Worm (Caenorhabditis elegans) whole organism, L1 larva: ENCODE data around the gene fbxc-36.
"Not testable (repeated sequence)": the region's sequence is repeated elsewhere in the genome, so short reads cannot be mapped to it uniquely, and the experiment has no call there.

ENCODE experiments used
- C16A3.4 ChIP-seq: fragments of 150-350 bp; optimal IDR thresholded peaks from 2 replicates; lab custom pipeline; 2014; ENCODE audit warnings: missing biosample characterization, missing genetic modification characterization
- C34B4.2 ChIP-seq: sonication (generic microtip); optimal IDR thresholded peaks from 2 replicates; lab custom pipeline; 2017; ENCODE audit warnings: mild to moderate bottlenecking, missing genetic modification characterization, missing compliant biosample characterization
- F16B12.6 ChIP-seq: fragments of 150-350 bp; optimal IDR thresholded peaks from 2 replicates; lab custom pipeline; 2014; ENCODE audit warnings: missing biosample characterization, missing genetic modification characterization
- ceh-63 ChIP-seq: fragments of 200-800 bp; sonication (Bioruptor generic); optimal IDR thresholded peaks from 2 replicates; lab custom pipeline; 2018; ENCODE audit warnings: mild to moderate bottlenecking, missing genetic modification characterization, missing compliant biosample characterization
- ceh-82 ChIP-seq, 3 experiments: fragments of 150-350 bp in 1 of 3; sonication (generic microtip) in 2 of 3; optimal IDR thresholded peaks; 2 replicates each; lab custom pipeline; 2014 to 2017; ENCODE audit warnings: missing biosample characterization in 3 of 3, missing genetic modification characterization in 3 of 3
- dpl-1 ChIP-seq, 3 experiments: fragments of 150-350 bp in 2 of 3; sonication (generic microtip) in 1 of 3; optimal IDR thresholded peaks; 2 replicates each; lab custom pipeline; 2014 to 2017; ENCODE audit warnings: missing biosample characterization in 3 of 3, missing genetic modification characterization in 3 of 3, missing genetic modification reagents in 3 of 3
- dsc-1 ChIP-seq: sonication (generic microtip); optimal IDR thresholded peaks from 2 replicates; lab custom pipeline; 2016; ENCODE audit warnings: mild to moderate bottlenecking, missing genetic modification characterization, missing compliant biosample characterization
- efl-3 ChIP-seq: fragments of 200-800 bp; sonication (Bioruptor generic); optimal IDR thresholded peaks from 2 replicates; lab custom pipeline; 2018; ENCODE audit warnings: mild to moderate bottlenecking, missing genetic modification characterization, missing compliant biosample characterization
- egl-13 ChIP-seq: sonication (generic microtip); optimal IDR thresholded peaks from 2 replicates; lab custom pipeline; 2016; ENCODE audit warnings: missing genotype, missing genetic modification reagents, missing genetic modification characterization, missing compliant biosample characterization
- elt-2 ChIP-seq: sonication (generic microtip); optimal IDR thresholded peaks from 2 replicates; lab custom pipeline; 2016; ENCODE audit warnings: missing genetic modification characterization, mild to moderate bottlenecking, inconsistent platforms, missing compliant biosample characterization, missing genetic modification reagents
- fkh-10 ChIP-seq: sonication (generic microtip); optimal IDR thresholded peaks from 2 replicates; lab custom pipeline; 2017; ENCODE audit warnings: missing biosample characterization, missing genetic modification reagents, missing genetic modification characterization
- fkh-8 ChIP-seq: sonication (generic microtip); optimal IDR thresholded peaks from 2 replicates; lab custom pipeline; 2016; ENCODE audit warnings: mild to moderate bottlenecking, missing genetic modification characterization, missing compliant biosample characterization
- grh-1 ChIP-seq: fragments of 200-800 bp; sonication (Bioruptor generic); IDR thresholded peaks from 2 replicates; pipeline ENCODE4 v1.3.6; 2022; ENCODE audit warnings: missing genetic modification reagents, missing genetic modification characterization, missing compliant biosample characterization
- jun-1 ChIP-seq: fragments of 150-350 bp; optimal IDR thresholded peaks from 2 replicates; lab custom pipeline; 2014; ENCODE audit warnings: missing biosample characterization, missing genetic modification reagents, missing genetic modification characterization
- lin-13 ChIP-seq: fragments of 150-350 bp; optimal IDR thresholded peaks from 2 replicates; lab custom pipeline; 2014; ENCODE audit warnings: missing biosample characterization, missing genetic modification reagents, missing genetic modification characterization
- lin-14 ChIP-seq: fragments of 200-800 bp; sonication (Bioruptor generic); optimal IDR thresholded peaks from 2 replicates; lab custom pipeline; 2018; ENCODE audit warnings: mild to moderate bottlenecking, missing genetic modification characterization, moderate library complexity, missing compliant biosample characterization
- lin-15B ChIP-seq: fragments of 150-350 bp; sonication (generic microtip); optimal IDR thresholded peaks from 3 replicates; lab custom pipeline; 2014; ENCODE audit warnings: missing biosample characterization, missing genetic modification characterization
- mdl-1 ChIP-seq, 2 experiments: fragments of 150-350 bp; optimal IDR thresholded peaks; 2 replicates each; lab custom pipeline; 2014 to 2017; ENCODE audit warnings: missing biosample characterization in 2 of 2, missing genetic modification characterization in 2 of 2, inconsistent platforms in 1 of 2
- mep-1 ChIP-seq: fragments of 150-350 bp; optimal IDR thresholded peaks from 2 replicates; lab custom pipeline; 2014; ENCODE audit warnings: missing biosample characterization, missing genetic modification characterization
- nhr-20 ChIP-seq: sonication (generic microtip); optimal IDR thresholded peaks from 2 replicates; lab custom pipeline; 2016; ENCODE audit warnings: mild to moderate bottlenecking, missing genetic modification characterization, missing compliant biosample characterization
- nhr-237 ChIP-seq: fragments of 150-350 bp; optimal IDR thresholded peaks from 2 replicates; lab custom pipeline; 2014; ENCODE audit warnings: missing biosample characterization, missing genetic modification characterization
- nhr-71 ChIP-seq: sonication (generic microtip); optimal IDR thresholded peaks from 2 replicates; lab custom pipeline; 2016; ENCODE audit warnings: mild to moderate bottlenecking, missing genetic modification characterization, moderate library complexity, missing compliant biosample characterization
- nhr-84 ChIP-seq: sonication (generic microtip); optimal IDR thresholded peaks from 2 replicates; lab custom pipeline; 2017; ENCODE audit warnings: missing biosample characterization, missing genetic modification characterization
- nhr-85 ChIP-seq: sonication (generic microtip); peaks from one replicate; lab custom pipeline; 2016; ENCODE audit warnings: missing genetic modification characterization, inconsistent platforms, missing compliant biosample characterization
- pqm-1 ChIP-seq: sonication (generic microtip); optimal IDR thresholded peaks from 3 replicates; lab custom pipeline; 2017; ENCODE audit warnings: missing biosample characterization, missing genetic modification characterization
- rnt-1 ChIP-seq: sonication (generic microtip); optimal IDR thresholded peaks from 2 replicates; lab custom pipeline; 2016; ENCODE audit warnings: mild to moderate bottlenecking, missing genetic modification characterization, moderate library complexity, missing compliant biosample characterization
- snpc-4 ChIP-seq: fragments of 150-350 bp; optimal IDR thresholded peaks from 2 replicates; lab custom pipeline; 2014; ENCODE audit warnings: missing biosample characterization, missing genetic modification characterization
- snu-23 ChIP-seq: sonication (generic microtip); optimal IDR thresholded peaks from 2 replicates; lab custom pipeline; 2016; ENCODE audit warnings: missing genetic modification characterization, missing compliant biosample characterization
- unc-130 ChIP-seq: fragments of 150-350 bp; optimal IDR thresholded peaks from 2 replicates; lab custom pipeline; 2017; ENCODE audit warnings: missing biosample characterization, missing genetic modification characterization, inconsistent platforms
- unc-30 ChIP-seq: sonication (generic microtip); optimal IDR thresholded peaks from 2 replicates; lab custom pipeline; 2017; ENCODE audit warnings: missing biosample characterization, missing genetic modification characterization
- unc-62 ChIP-seq: fragments of 150-350 bp; optimal IDR thresholded peaks from 2 replicates; lab custom pipeline; 2014; ENCODE audit warnings: missing biosample characterization, missing genetic modification reagents, missing genetic modification characterization
- vab-15 ChIP-seq: sonication (generic microtip); optimal IDR thresholded peaks from 2 replicates; lab custom pipeline; 2017; ENCODE audit warnings: missing genotype, mild to moderate bottlenecking, missing genetic modification characterization, missing compliant biosample characterization
- xbp-1 ChIP-seq: sonication (generic microtip); optimal IDR thresholded peaks from 2 replicates; lab custom pipeline; 2016; ENCODE audit warnings: missing genetic modification characterization, missing compliant biosample characterization
- zip-4 ChIP-seq: fragments of 200-800 bp; sonication (Bioruptor generic); optimal IDR thresholded peaks from 2 replicates; lab custom pipeline; 2018; ENCODE audit warnings: mild to moderate bottlenecking, missing genetic modification characterization, moderate library complexity, missing compliant biosample characterization
- ztf-4 ChIP-seq: fragments of 150-350 bp; optimal IDR thresholded peaks from 2 replicates; lab custom pipeline; 2014; ENCODE audit warnings: missing biosample characterization, missing genetic modification characterization

Gene fbxc-36

ce11 chrII:966962-967361 is 26.2 kb downstream of the fbxc-36 start, which contains the start of gene fbxc-18:
TSS of gene fbxc-18 (minus strand) at chrII:967062.
- not testable (repeated sequence) for TF ChIP-seq snu-23; ztf-4 (tag; lab: Kevin White, UChicago); fkh-10 (GFP tag; lab: Kevin White, UChicago)

- TF ChIP-seq elt-2 (tag; lab: Kevin White, UChicago); efl-3 (GFP tag; lab: Kevin White, UChicago); vab-15 (tag; lab: Kevin White, UChicago): not testable (repeated sequence)
These were observed 27.3 kb downstream of the fbxc-36 start, which contains the start of gene C32B5.6 for ce11 chrII:968106-968505. TSS of gene C32B5.6 (plus strand) at chrII:968406.

DNA sequence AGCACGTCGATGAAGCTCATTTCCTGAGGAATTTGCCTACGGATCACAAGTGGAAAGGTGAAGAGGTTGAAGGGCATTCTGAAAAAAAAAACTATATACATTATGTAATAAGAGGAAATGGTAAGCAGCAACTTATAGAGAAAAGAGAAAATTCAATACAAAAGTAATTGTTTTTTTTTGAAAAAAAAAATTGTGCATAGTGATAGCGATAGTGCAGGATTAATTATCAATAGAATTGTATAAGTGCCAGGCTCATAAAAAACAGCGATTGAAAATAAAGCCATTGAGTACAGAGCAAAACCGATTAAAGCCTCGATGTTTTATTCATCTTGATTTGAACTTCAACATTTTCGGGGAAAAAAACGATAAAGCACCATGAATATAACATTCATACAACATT is 32.1 kb downstream of the fbxc-36 start, which contains the start of gene C32B5.15:
Gene C32B5.15, minus strand, starts transcription at position 101 of the 400 bp plus-strand sequence.
- TF ChIP-seq C34B4.2 (no peak), lin-15B (no peak), unc-130 (no peak), fkh-8 (tag; lab: Kevin White, UChicago) (no peak)

DNA sequence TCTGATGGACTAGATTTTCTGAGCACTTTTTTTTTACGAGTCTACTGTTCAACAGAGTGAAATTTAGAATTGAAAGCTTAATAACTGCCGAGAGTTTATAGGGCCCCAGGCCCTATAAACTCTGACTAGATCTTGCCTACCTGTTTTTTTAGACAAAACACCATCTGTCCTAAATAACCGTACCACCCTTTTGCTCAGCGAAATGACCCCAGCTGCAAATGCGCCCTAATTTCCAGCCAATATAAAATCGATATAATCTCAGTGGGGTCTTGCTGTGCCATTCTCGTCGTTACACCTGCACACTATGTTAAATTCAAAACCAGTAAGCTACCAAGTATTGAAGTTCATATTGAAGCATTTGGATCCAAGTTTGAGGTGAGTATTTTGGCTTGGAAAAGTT is 33.2 kb downstream of the fbxc-36 start, which contains the start of gene fbxc-14:
Gene fbxc-14, plus strand, starts transcription at position 301 of the 400 bp plus-strand sequence.
- TF ChIP-seq lin-14 (GFP tag; lab: Kevin White, UChicago): no peak
- TF ChIP-seq ceh-63 (GFP tag; lab: Kevin White, UChicago): no peak
- TF ChIP-seq F16B12.6: no peak
- TF ChIP-seq nhr-20 (tag; lab: Kevin White, UChicago): no peak
- no peak for TF ChIP-seq egl-13
- TF ChIP-seq pqm-1 (tag; lab: Kevin White, UChicago): no peak
- no peak for TF ChIP-seq jun-1 (tag; lab: Kevin White, UChicago)
- TF ChIP-seq rnt-1 (tag; lab: Kevin White, UChicago): no peak
- no peak for TF ChIP-seq grh-1 (GFP tag; lab: Robert Waterston, UW)
- no peak for TF ChIP-seq snu-23
- no peak for TF ChIP-seq lin-13 (GFP tag; lab: Kevin White, UChicago)
- TF ChIP-seq dpl-1 (GFP tag; optimal IDR thresholded peaks at IDR 0.05; lab: Kevin White, UChicago): no peak
- TF ChIP-seq unc-62: no peak
- no peak for TF ChIP-seq C16A3.4 (tag; lab: Kevin White, UChicago)
- no peak for TF ChIP-seq snpc-4
- TF ChIP-seq nhr-85 (tag; lab: Kevin White, UChicago): no peak
- no peak for TF ChIP-seq unc-30 (tag; lab: Kevin White, UChicago)

ce11 chrII:979135-979534 is 38.4 kb downstream of the fbxc-36 start, which contains the start of the genes fbxc-17 and fbxc-15:
TSS of gene fbxc-17 (minus strand) at chrII:979235.
TSS of gene fbxc-15 (plus strand) at chrII:979423.
- TF ChIP-seq ztf-4 (tag; lab: Kevin White, UChicago): no peak
- no peak for TF ChIP-seq ceh-82 (tag; optimal IDR thresholded peaks at IDR 0.05; lab: Kevin White, UChicago)
- TF ChIP-seq jun-1 (tag; lab: Kevin White, UChicago): no peak
- no peak for TF ChIP-seq nhr-237 (tag; lab: Kevin White, UChicago)
- no peak for TF ChIP-seq zip-4 (GFP tag; lab: Kevin White, UChicago)
- TF ChIP-seq fkh-10 (GFP tag; lab: Kevin White, UChicago): no peak
- no peak for TF ChIP-seq xbp-1 (tag; lab: Kevin White, UChicago)
- no peak for TF ChIP-seq dsc-1 (tag; lab: Kevin White, UChicago)
- no peak for TF ChIP-seq mep-1 (tag; lab: Kevin White, UChicago)
- TF ChIP-seq fkh-8 (tag; lab: Kevin White, UChicago): no peak
- TF ChIP-seq nhr-84 (tag; lab: Kevin White, UChicago): no peak
- no peak for TF ChIP-seq ceh-63 (GFP tag; lab: Kevin White, UChicago)
- no peak for TF ChIP-seq mdl-1 (tag; optimal IDR thresholded peaks at IDR 0.05; lab: Kevin White, UChicago)
- no peak for TF ChIP-seq nhr-71 (tag; lab: Kevin White, UChicago)
